Worm (Caenorhabditis elegans) whole organism, late embryonic: ENCODE results near the gene twnk-1.

Source experiments
- C08G9.2 ChIP-seq: sonication (generic microtip); optimal IDR thresholded peaks from 2 replicates; lab custom pipeline; 2016; ENCODE audit warnings: mild to moderate bottlenecking, missing genetic modification characterization, moderate library complexity, missing compliant biosample characterization
- ceh-19 ChIP-seq: fragments of 200-800 bp; sonication (Bioruptor generic); optimal IDR thresholded peaks from 2 replicates; lab custom pipeline; 2018; ENCODE audit warnings: mild to moderate bottlenecking, missing genetic modification characterization, missing compliant biosample characterization
- ceh-2 ChIP-seq: sonication (generic microtip); optimal IDR thresholded peaks from 2 replicates; lab custom pipeline; 2016; ENCODE audit warnings: missing genotype, missing genetic modification characterization, missing compliant biosample characterization
- ceh-22 ChIP-seq: sonication (generic microtip); optimal IDR thresholded peaks from 2 replicates; lab custom pipeline; 2017; ENCODE audit warnings: missing biosample characterization, missing genetic modification characterization
- ceh-24 ChIP-seq: sonication (generic microtip); optimal IDR thresholded peaks from 2 replicates; lab custom pipeline; 2016; ENCODE audit warnings: mild to moderate bottlenecking, missing genetic modification characterization, missing compliant biosample characterization
- ceh-30 ChIP-seq: fragments of 150-350 bp; optimal IDR thresholded peaks from 2 replicates; lab custom pipeline; 2014; ENCODE audit warnings: missing biosample characterization, missing genetic modification characterization
- ceh-31 ChIP-seq: sonication (generic microtip); optimal IDR thresholded peaks from 2 replicates; lab custom pipeline; 2016; ENCODE audit warnings: missing genetic modification characterization, missing compliant biosample characterization
- ceh-34 ChIP-seq: sonication (generic microtip); optimal IDR thresholded peaks from 2 replicates; lab custom pipeline; 2016; ENCODE audit warnings: mild to moderate bottlenecking, missing genetic modification characterization, missing compliant biosample characterization
- ceh-6 ChIP-seq: fragments of 200-800 bp; sonication (Bioruptor generic); optimal IDR thresholded peaks from 2 replicates; lab custom pipeline; 2018; ENCODE audit warnings: mild to moderate bottlenecking, missing genetic modification characterization, missing compliant biosample characterization
- che-1 ChIP-seq: sonication (generic microtip); optimal IDR thresholded peaks from 2 replicates; lab custom pipeline; 2016; ENCODE audit warnings: mild to moderate bottlenecking, missing genetic modification characterization, missing compliant biosample characterization
- dmd-4 ChIP-seq: sonication (generic microtip); optimal IDR thresholded peaks from 2 replicates; lab custom pipeline; 2016; ENCODE audit warnings: borderline replicate concordance, missing genetic modification characterization, missing compliant biosample characterization
- dve-1 ChIP-seq: sonication (generic microtip); optimal IDR thresholded peaks from 2 replicates; lab custom pipeline; 2017; ENCODE audit warnings: antibody characterized with exemption, mild to moderate bottlenecking, missing genetic modification characterization, missing compliant biosample characterization
- elt-2 ChIP-seq: sonication (generic microtip); optimal IDR thresholded peaks from 2 replicates; lab custom pipeline; 2016; ENCODE audit warnings: missing genetic modification reagents, missing genetic modification characterization, missing compliant biosample characterization
- elt-4 ChIP-seq: sonication (generic microtip); optimal IDR thresholded peaks from 2 replicates; lab custom pipeline; 2016; ENCODE audit warnings: missing genetic modification characterization, missing compliant biosample characterization
- fkh-6 ChIP-seq: sonication (generic microtip); optimal IDR thresholded peaks from 2 replicates; lab custom pipeline; 2016; ENCODE audit warnings: missing genetic modification characterization, missing compliant biosample characterization
- hlh-15 ChIP-seq: sonication (generic microtip); optimal IDR thresholded peaks from 2 replicates; lab custom pipeline; 2016; ENCODE audit warnings: missing genetic modification characterization, missing compliant biosample characterization
- hlh-6 ChIP-seq: sonication (generic microtip); optimal IDR thresholded peaks from 2 replicates; lab custom pipeline; 2016; ENCODE audit warnings: missing genotype, missing genetic modification characterization, missing compliant biosample characterization
- hlh-8 ChIP-seq: sonication (generic microtip); optimal IDR thresholded peaks from 2 replicates; lab custom pipeline; 2016; ENCODE audit warnings: missing genotype, missing genetic modification characterization, missing compliant biosample characterization
- lim-6 ChIP-seq: sonication (generic microtip); optimal IDR thresholded peaks from 2 replicates; lab custom pipeline; 2016; ENCODE audit warnings: missing genetic modification characterization, missing compliant biosample characterization
- lin-11 ChIP-seq: fragments of 200-800 bp; sonication (Bioruptor generic); optimal IDR thresholded peaks from 2 replicates; lab custom pipeline; 2018; ENCODE audit warnings: mild to moderate bottlenecking, missing genetic modification characterization, missing compliant biosample characterization
- madf-2 ChIP-seq: sonication (generic microtip); optimal IDR thresholded peaks from 2 replicates; lab custom pipeline; 2017; ENCODE audit warnings: missing genetic modification characterization, missing compliant biosample characterization
- mec-3 ChIP-seq: sonication (generic microtip); optimal IDR thresholded peaks from 2 replicates; lab custom pipeline; 2016; ENCODE audit warnings: borderline replicate concordance, missing genetic modification characterization, missing compliant biosample characterization
- nfya-1 ChIP-seq: sonication (generic microtip); optimal IDR thresholded peaks from 2 replicates; lab custom pipeline; 2017; ENCODE audit warnings: missing genetic modification characterization, mild to moderate bottlenecking, missing compliant biosample characterization, antibody characterized with exemption, moderate library complexity
- nhr-11 ChIP-seq: fragments of 150-350 bp; optimal IDR thresholded peaks from 2 replicates; lab custom pipeline; 2014; ENCODE audit warnings: missing biosample characterization, missing genetic modification characterization
- nhr-232 ChIP-seq: sonication (generic microtip); optimal IDR thresholded peaks from 2 replicates; lab custom pipeline; 2016; ENCODE audit warnings: missing genetic modification characterization, missing compliant biosample characterization
- npax-4 ChIP-seq: sonication (generic microtip); optimal IDR thresholded peaks from 2 replicates; lab custom pipeline; 2016; ENCODE audit warnings: missing genetic modification characterization, missing compliant biosample characterization
- pag-3 ChIP-seq: sonication (generic microtip); optimal IDR thresholded peaks from 2 replicates; lab custom pipeline; 2016; ENCODE audit warnings: missing compliant biosample characterization, missing genetic modification characterization, borderline replicate concordance
- pat-9 ChIP-seq: fragments of 200-800 bp; sonication (Bioruptor generic); optimal IDR thresholded peaks from 2 replicates; lab custom pipeline; 2018; ENCODE audit warnings: mild to moderate bottlenecking, missing genetic modification characterization, moderate library complexity, missing compliant biosample characterization
- pha-2 ChIP-seq: sonication (generic microtip); optimal IDR thresholded peaks from 2 replicates; lab custom pipeline; 2017; ENCODE audit warnings: mild to moderate bottlenecking, missing genetic modification characterization, missing compliant biosample characterization
- pqm-1 ChIP-seq: sonication (generic microtip); optimal IDR thresholded peaks from 2 replicates; lab custom pipeline; 2016; ENCODE audit warnings: missing genetic modification characterization, missing compliant biosample characterization
- ref-2 ChIP-seq: sonication (generic microtip); optimal IDR thresholded peaks from 2 replicates; lab custom pipeline; 2016; ENCODE audit warnings: missing genetic modification characterization, missing compliant biosample characterization
- sox-2 ChIP-seq: fragments of 200-800 bp; sonication (Bioruptor generic); IDR thresholded peaks from 2 replicates; pipeline ENCODE4 v1.3.6; 2022; ENCODE audit warnings: missing genetic modification reagents, missing genetic modification characterization, missing compliant biosample characterization
- syd-9 ChIP-seq: sonication (generic microtip); optimal IDR thresholded peaks from 2 replicates; lab custom pipeline; 2016; ENCODE audit warnings: mild to moderate bottlenecking, missing genetic modification characterization, moderate library complexity, missing compliant biosample characterization
- tbx-2 ChIP-seq: sonication (generic microtip); optimal IDR thresholded peaks from 2 replicates; lab custom pipeline; 2016; ENCODE audit warnings: missing genetic modification characterization, missing compliant biosample characterization
- ttx-3 ChIP-seq: sonication (generic microtip); optimal IDR thresholded peaks from 2 replicates; lab custom pipeline; 2016; ENCODE audit warnings: missing genetic modification reagents, missing genetic modification characterization, missing compliant biosample characterization
- unc-3 ChIP-seq, 2 experiments: fragments of 200-800 bp in 1 of 2; sonication (Bioruptor generic) in 1 of 2; sonication (generic microtip) in 1 of 2; conservative IDR thresholded peaks in 1 of 2; optimal IDR thresholded peaks in 1 of 2; 2 replicates each; pipeline versions ENCODE4 v1.3.6 to Lab custom; 2016 to 2022; ENCODE audit warnings: missing compliant biosample characterization in 2 of 2, missing genetic modification characterization in 2 of 2, missing genetic modification reagents in 1 of 2
- unc-42 ChIP-seq: sonication (generic microtip); optimal IDR thresholded peaks from 2 replicates; lab custom pipeline; 2016; ENCODE audit warnings: missing genotype, missing genetic modification characterization, missing compliant biosample characterization
- unc-55 ChIP-seq: sonication (generic microtip); optimal IDR thresholded peaks from 2 replicates; lab custom pipeline; 2017; ENCODE audit warnings: missing biosample characterization, missing genetic modification reagents, missing genetic modification characterization
- zip-5 ChIP-seq: sonication (generic microtip); optimal IDR thresholded peaks from 2 replicates; lab custom pipeline; 2016; ENCODE audit warnings: missing genetic modification characterization, missing compliant biosample characterization

The twnk-1 gene

ce11 chrX:5811997-5812562 is 21.1 kb downstream of the twnk-1 start (continued):
- TF ChIP-seq unc-3 (GFP tag; conservative IDR thresholded peaks at IDR 0.05; lab: Robert Waterston, UW) (no peak), unc-3 (tag; optimal IDR thresholded peaks at IDR 0.05; lab: Kevin White, UChicago) (peak; percentile 58), sox-2 (GFP tag; lab: Robert Waterston, UW) (peak; percentile 46), C08G9.2 (peak; percentile 72), ceh-30 (tag; lab: Kevin White, UChicago) (peak; percentile 86), nhr-232 (tag; lab: Kevin White, UChicago) (peak; percentile 46), syd-9 (tag; lab: Kevin White, UChicago) (peak; percentile 90), ceh-6 (peak; percentile 61), pqm-1 (peak; percentile 10), tbx-2 (tag; lab: Kevin White, UChicago) (peak; percentile 97), dve-1 (tag; lab: Kevin White, UChicago) (peak; percentile 76), pag-3 (peak; percentile 31), ttx-3 (tag; lab: Kevin White, UChicago) (peak; percentile 37), pat-9 (tag; lab: Kevin White, UChicago) (peak; percentile 62), nhr-11 (tag; lab: Kevin White, UChicago) (no peak), madf-2 (tag; lab: Kevin White, UChicago) (peak; percentile 65), ceh-31 (tag; lab: Kevin White, UChicago) (peak; percentile 98), pha-2 (tag; lab: Kevin White, UChicago) (peak; percentile 89), ceh-19 (GFP tag; lab: Kevin White, UChicago) (peak; percentile 84), lin-11 (tag; lab: Kevin White, UChicago) (peak; percentile 34), elt-4 (no peak), fkh-6 (tag; lab: Kevin White, UChicago) (peak; percentile 28), ceh-24 (tag; lab: Kevin White, UChicago) (no peak), lim-6 (tag; lab: Kevin White, UChicago) (no peak), hlh-8 (tag; lab: Kevin White, UChicago) (peak; percentile 72), ceh-22 (tag; lab: Kevin White, UChicago) (peak; percentile 76), dmd-4 (tag; lab: Kevin White, UChicago) (peak; percentile 82)

DNA sequence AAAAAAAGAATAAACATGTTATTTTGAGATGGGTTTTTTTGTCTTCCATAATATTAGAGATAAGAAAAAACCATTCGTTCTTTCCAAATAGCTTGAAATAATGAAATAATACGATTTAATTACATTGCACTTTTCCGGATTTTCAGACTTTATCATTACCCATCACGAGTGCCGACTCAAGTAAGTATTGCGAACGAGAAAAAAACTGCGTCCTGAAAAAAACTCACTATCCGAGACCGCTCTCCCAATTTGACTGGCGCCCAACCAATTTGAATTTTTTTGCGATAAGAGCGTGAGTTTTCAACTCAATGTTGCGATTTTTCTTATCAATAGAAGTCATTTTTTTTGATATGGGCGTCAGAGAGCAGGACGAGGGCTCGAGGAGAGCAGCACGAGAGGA is 22.0 kb downstream of the twnk-1 start:
- peak; percentile 25 for TF ChIP-seq elt-2 (tag; lab: Kevin White, UChicago)
- no peak for TF ChIP-seq sox-2 (GFP tag; lab: Robert Waterston, UW)
- TF ChIP-seq, all 69 proteins: peak for 1

DNA sequence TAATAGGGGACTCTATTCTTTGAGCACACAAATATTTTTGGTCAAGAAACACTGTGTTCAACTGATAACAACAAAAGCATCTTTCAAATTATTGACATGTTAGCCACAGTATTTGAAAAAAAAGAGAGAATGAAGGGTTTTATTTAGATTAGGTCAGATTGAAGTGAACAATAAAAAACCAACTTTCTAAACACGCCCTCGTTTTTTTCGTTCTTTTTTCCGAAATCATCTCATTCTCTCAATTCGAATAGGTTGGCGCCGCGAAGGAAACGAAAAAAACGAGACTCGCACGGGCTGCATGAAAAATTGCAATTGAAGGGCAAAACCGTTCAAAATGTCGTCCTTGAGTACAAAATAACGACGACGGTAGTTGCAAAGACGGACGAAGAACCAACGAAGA is 23.3 kb downstream of the twnk-1 start:
- TF ChIP-seq che-1 (tag; lab: Kevin White, UChicago), result no peak
- TF ChIP-seq, all 69 proteins: peak for 0

DNA sequence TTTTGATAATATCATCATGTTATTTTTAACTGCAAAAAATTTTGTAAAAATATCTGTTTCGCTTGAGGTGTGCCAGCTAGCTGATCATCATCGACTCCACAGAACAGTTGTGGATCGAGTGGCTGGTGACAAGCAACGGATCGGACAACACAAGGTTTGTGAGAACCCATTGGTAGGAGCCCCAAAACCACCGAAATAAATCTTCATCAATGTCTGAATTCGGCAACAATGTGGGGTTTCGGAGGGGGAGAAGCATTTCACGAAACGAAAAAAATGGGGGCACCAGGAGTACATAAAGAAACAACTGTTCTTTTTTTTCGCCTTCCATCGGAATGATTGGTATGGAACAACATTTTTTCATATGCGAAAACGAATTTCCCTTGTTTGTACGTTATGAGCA is 24.3 kb downstream of the twnk-1 start:
- TF ChIP-seq unc-55 (no peak), zip-5 (tag; lab: Kevin White, UChicago) (no peak), ref-2 (tag; lab: Kevin White, UChicago) (no peak), hlh-6 (no peak), ceh-24 (tag; lab: Kevin White, UChicago) (no peak), elt-4 (no peak), ceh-34 (no peak), nfya-1 (no peak), hlh-15 (tag; lab: Kevin White, UChicago) (no peak), ceh-2 (tag; lab: Kevin White, UChicago) (no peak), mec-3 (tag; lab: Kevin White, UChicago) (no peak), npax-4 (no peak), pha-2 (tag; lab: Kevin White, UChicago) (no peak), ceh-30 (tag; lab: Kevin White, UChicago) (no peak), unc-42 (no peak)
- TF ChIP-seq, all 69 proteins: peak for 0
